Worm (Caenorhabditis elegans): ENCODE results near the gene Y38E10A.9.

Y38E10A.9 gene

DNA sequence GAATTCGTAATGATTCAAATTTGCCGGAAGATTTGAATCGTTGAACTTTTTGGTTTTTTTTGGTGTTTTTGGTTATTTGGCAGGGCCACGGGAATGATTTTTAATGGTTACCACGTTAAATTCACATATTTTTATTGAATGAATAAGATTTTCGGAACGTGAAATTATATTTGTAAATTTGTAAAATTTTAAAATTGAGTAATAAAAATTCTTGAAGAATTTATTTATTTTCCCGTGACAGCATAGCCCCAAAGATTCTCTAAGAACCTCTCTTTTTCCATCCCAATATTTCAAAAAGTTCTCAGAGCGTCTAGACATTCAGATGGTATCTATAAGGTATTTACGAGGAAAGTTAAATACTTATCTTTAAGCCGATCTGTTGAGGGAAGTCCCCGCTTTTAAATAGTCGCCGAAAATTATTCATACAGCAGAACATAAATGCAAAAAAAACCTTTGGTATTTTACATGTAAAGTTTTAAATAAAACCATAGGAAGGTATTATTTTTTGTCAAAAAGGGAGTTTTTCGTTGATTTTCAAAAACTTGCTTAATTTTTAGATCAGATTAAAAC is 26.1 kb downstream of the Y38E10A.9 start, which contains the start of gene Y38E10A.17:
Y38E10A.17 (minus strand) TSS at position 51 of the 570 bp plus-strand sequence.
- TF ChIP-seq hsf-1 (GFP tag; IDR thresholded peaks at IDR 0.05) (no peak), pha-4 (tag; optimal IDR thresholded peaks at IDR 0.05) (no peak), mes-4 (tag; optimal IDR thresholded peaks at IDR 0.05) (no peak), ceh-91 (GFP tag; IDR thresholded peaks at IDR 0.05) (no peak), lsy-27 (tag; optimal IDR thresholded peaks at IDR 0.05; ENCODE audit: borderline replicate concordance, insufficient read depth) (no peak), T26A5.8 (tag; optimal IDR thresholded peaks at IDR 0.05) (no peak), F55B11.4 (tag; optimal IDR thresholded peaks at IDR 0.05; ENCODE audit: borderline replicate concordance, insufficient read depth) (no peak), mxl-1 (tag; optimal IDR thresholded peaks at IDR 0.05) (no peak), unc-130 (GFP tag; optimal IDR thresholded peaks at IDR 0.05) (no peak), tlf-1 (GFP tag; optimal IDR thresholded peaks at IDR 0.05) (no peak), nhr-80 (tag; optimal IDR thresholded peaks at IDR 0.05) (no peak), fkh-3 (tag; optimal IDR thresholded peaks at IDR 0.05) (no peak), somi-1 (GFP tag; optimal IDR thresholded peaks at IDR 0.05) (no peak), snpc-1.1 (tag; optimal IDR thresholded peaks at IDR 0.05; ENCODE audit: insufficient read depth) (no peak), lin-26 (GFP tag; IDR thresholded peaks at IDR 0.05) (no peak), hlh-12 (tag; optimal IDR thresholded peaks at IDR 0.05) (no peak), ccch-3 (GFP tag; optimal IDR thresholded peaks at IDR 0.05) (no peak), F57C9.4 (tag; optimal IDR thresholded peaks at IDR 0.05) (no peak), snpc-4 (GFP tag; optimal IDR thresholded peaks at IDR 0.05) (no peak), snpc-4 (tag; optimal IDR thresholded peaks at IDR 0.05) (no peak)

DNA sequence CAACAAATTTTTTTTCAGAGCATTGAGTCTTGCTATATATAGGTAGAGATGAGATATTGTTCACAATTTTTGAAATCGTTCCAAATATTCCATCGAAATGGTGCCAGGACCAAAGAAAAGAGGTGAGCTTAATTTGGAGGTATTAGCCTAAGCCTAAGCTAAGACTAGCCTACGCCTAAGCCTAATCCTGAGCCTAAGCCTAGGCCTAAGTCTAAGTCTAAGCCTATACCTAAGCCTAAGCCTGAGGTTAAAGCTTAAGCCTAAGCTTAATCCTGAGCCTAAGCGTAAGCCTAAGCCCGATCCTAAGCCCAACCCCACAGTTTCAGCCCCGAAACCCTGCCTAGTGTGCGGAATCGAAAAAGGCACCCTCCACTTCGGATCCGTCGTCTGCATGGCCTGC is 27.8 kb downstream of the Y38E10A.9 start, which contains the start of gene nhr-234:
nhr-234 (plus strand) TSS at position 77 of the 400 bp plus-strand sequence.
- no peak for TF ChIP-seq dpl-1 (GFP tag; optimal IDR thresholded peaks at IDR 0.05)
- no peak for TF ChIP-seq Y95B8A.8 (GFP tag; IDR thresholded peaks at IDR 0.05)
- no peak for TF ChIP-seq sdz-38 (tag; optimal IDR thresholded peaks at IDR 0.05)
- TF ChIP-seq lin-26 (GFP tag; IDR thresholded peaks at IDR 0.05) = no peak
- TF ChIP-seq F37B4.10 (GFP tag; IDR thresholded peaks at IDR 0.05) = no peak
- TF ChIP-seq ztf-6 (GFP tag; IDR thresholded peaks at IDR 0.05) = no peak
- TF ChIP-seq ztf-26 (tag; optimal IDR thresholded peaks at IDR 0.05) = no peak
- TF ChIP-seq lin-35 (GFP tag; optimal IDR thresholded peaks at IDR 0.05) = no peak
- TF ChIP-seq lsy-27 (tag; optimal IDR thresholded peaks at IDR 0.05; ENCODE audit: borderline replicate concordance, insufficient read depth) = no peak

DNA sequence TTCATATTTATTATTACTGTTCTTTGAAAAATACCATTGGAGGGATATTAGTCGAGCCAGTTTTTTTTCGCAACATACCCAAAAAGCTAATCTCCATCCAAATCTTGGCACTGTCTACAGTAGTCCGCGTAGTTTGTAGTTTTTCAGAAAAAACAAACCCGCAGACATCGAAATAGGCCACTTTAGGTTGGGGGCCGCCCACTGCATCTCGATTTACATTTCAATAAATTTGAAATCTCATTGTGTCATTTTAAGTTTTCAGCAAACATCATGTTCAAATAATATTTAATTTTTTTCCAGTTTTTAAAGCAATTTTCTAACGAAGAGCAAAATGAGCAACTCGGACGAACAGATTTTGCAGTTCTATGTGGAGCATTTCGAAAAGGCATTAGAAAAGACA is 31.6 kb downstream of the Y38E10A.9 start, which contains the start of gene nhr-235:
nhr-235 (plus strand) TSS at position 301 of the 400 bp plus-strand sequence.
- TF ChIP-seq madf-6 (GFP tag; IDR thresholded peaks at IDR 0.05) = no peak
- TF ChIP-seq nfyb-1 (GFP tag; IDR thresholded peaks at IDR 0.05) = no peak
- no peak for TF ChIP-seq ztf-3 (GFP tag; optimal IDR thresholded peaks at IDR 0.05)
- no peak for TF ChIP-seq atf-7 (tag; optimal IDR thresholded peaks at IDR 0.05)
- no peak for TF ChIP-seq zfh-2 (GFP tag; conservative IDR thresholded peaks at IDR 0.05)
- TF ChIP-seq mel-28 (tag; optimal IDR thresholded peaks at IDR 0.05; ENCODE audit: borderline replicate concordance) = no peak
- no peak for TF ChIP-seq ztf-26 (tag; optimal IDR thresholded peaks at IDR 0.05)
- no peak for TF ChIP-seq ceh-91 (GFP tag; IDR thresholded peaks at IDR 0.05)
- no peak for TF ChIP-seq hrde-1 (tag; optimal IDR thresholded peaks at IDR 0.05; ENCODE audit: borderline replicate concordance)
- TF ChIP-seq ceh-79 (tag; optimal IDR thresholded peaks at IDR 0.05) = no peak
- no peak for TF ChIP-seq lir-1 (GFP tag; conservative IDR thresholded peaks at IDR 0.05)
- TF ChIP-seq F52B5.7 (tag; optimal IDR thresholded peaks at IDR 0.05) = no peak
- no peak for TF ChIP-seq lin-40 (tag; optimal IDR thresholded peaks at IDR 0.05)

Measured in whole organism, young adult.